Worm (Caenorhabditis elegans) whole organism, L3 larva: ENCODE data around the gene F21C10.19.

ENCODE experiments used
- aly-2 ChIP-seq: fragments of 150-350 bp; optimal IDR thresholded peaks from 2 replicates; lab custom pipeline; 2014; ENCODE audit warnings: missing biosample characterization, missing genetic modification characterization
- ceh-28 ChIP-seq: fragments of 150-350 bp; optimal IDR thresholded peaks from 2 replicates; lab custom pipeline; 2014; ENCODE audit warnings: missing biosample characterization, missing genetic modification reagents, missing genetic modification characterization
- elt-1 ChIP-seq: fragments of 150-350 bp; optimal IDR thresholded peaks from 2 replicates; lab custom pipeline; 2014; ENCODE audit warnings: missing biosample characterization, missing genetic modification characterization
- elt-3 ChIP-seq, 3 experiments: fragments of 150-350 bp in 1 of 3; sonication (generic microtip) in 2 of 3; optimal IDR thresholded peaks; 2 replicates in 2 of 3; 4 replicates in 1 of 3; lab custom pipeline; 2014 to 2017; ENCODE audit warnings: missing biosample characterization in 3 of 3, missing genetic modification characterization in 3 of 3
- nhr-11 ChIP-seq: fragments of 150-350 bp; optimal IDR thresholded peaks from 2 replicates; lab custom pipeline; 2014; ENCODE audit warnings: missing biosample characterization, missing genetic modification characterization

ce11 chrV:9137618-9138017 is 6.8 kb downstream of the F21C10.19 start, which contains the start of gene pitr-2:
- TF ChIP-seq elt-3 (tag; optimal IDR thresholded peaks at IDR 0.05; lab: Kevin White, UChicago), result no peak
- no peak for TF ChIP-seq ceh-28
- TF ChIP-seq nhr-11 (tag; lab: Kevin White, UChicago), result no peak
- TF ChIP-seq elt-1, result no peak
- no peak for TF ChIP-seq aly-2 (tag; lab: Kevin White, UChicago)
